Fruit fly (Drosophila melanogaster) whole organism, adult: ENCODE results near the gene gammaTub37C.
A peak's percentile ranks its signal among the peaks of the same experiment; 100 is the strongest.

Source experiments
- CG11617 ChIP-seq: fragments of 200-800 bp; sonication (Bioruptor generic); optimal IDR thresholded peaks from 2 replicates; lab custom pipeline; 2017; ENCODE audit warnings: mild to moderate bottlenecking, missing biosample characterization, missing genetic modification reagents, missing genetic modification characterization
- CG12768 ChIP-seq: fragments of 200-800 bp; sonication (Bioruptor generic); optimal IDR thresholded peaks from 2 replicates; lab custom pipeline; 2017; ENCODE audit warnings: missing biosample characterization, missing genetic modification characterization, mild to moderate bottlenecking, moderate library complexity, missing genetic modification reagents
- CG14711 ChIP-seq: fragments of 200-800 bp; sonication (Bioruptor generic); optimal IDR thresholded peaks from 2 replicates; lab custom pipeline; 2018; ENCODE audit warnings: missing biosample characterization, mild to moderate bottlenecking, missing genetic modification characterization, moderate library complexity
- CG1620 ChIP-seq: fragments of 200-800 bp; sonication (Bioruptor generic); optimal IDR thresholded peaks from 2 replicates; lab custom pipeline; 2016; ENCODE audit warnings: missing biosample characterization, missing genetic modification characterization
- CG33017 ChIP-seq: fragments of 200-800 bp; sonication (Bioruptor generic); optimal IDR thresholded peaks from 2 replicates; lab custom pipeline; 2018; ENCODE audit warnings: missing biosample characterization, mild to moderate bottlenecking, missing genetic modification characterization, moderate library complexity
- CG5204 ChIP-seq: fragments of 200-800 bp; sonication (Bioruptor generic); optimal IDR thresholded peaks from 2 replicates; lab custom pipeline; 2016; ENCODE audit warnings: missing biosample characterization, missing genetic modification characterization
- CG7045 ChIP-seq: fragments of 200-800 bp; sonication (Bioruptor generic); optimal IDR thresholded peaks from 2 replicates; lab custom pipeline; 2017; ENCODE audit warnings: missing biosample characterization, mild to moderate bottlenecking, missing genetic modification characterization
- CG7101 ChIP-seq: fragments of 200-800 bp; sonication (Bioruptor generic); optimal IDR thresholded peaks from 2 replicates; lab custom pipeline; 2018; ENCODE audit warnings: missing biosample characterization, mild to moderate bottlenecking, missing genetic modification characterization, moderate library complexity
- Clk ChIP-seq: fragments of 200-800 bp; sonication (Bioruptor generic); optimal IDR thresholded peaks from 2 replicates; lab custom pipeline; 2017; ENCODE audit warnings: missing biosample characterization, missing genetic modification characterization
- Crg-1 ChIP-seq: fragments of 200-800 bp; sonication (Bioruptor generic); optimal IDR thresholded peaks from 2 replicates; lab custom pipeline; 2016; ENCODE audit warnings: missing biosample characterization, missing genetic modification characterization
- Hr96 ChIP-seq: fragments of 200-800 bp; sonication (Bioruptor generic); optimal IDR thresholded peaks from 2 replicates; lab custom pipeline; 2016; ENCODE audit warnings: missing biosample characterization, missing genetic modification characterization
- Mnt ChIP-seq: fragments of 200-800 bp; sonication (Bioruptor generic); optimal IDR thresholded peaks from 2 replicates; lab custom pipeline; 2016; ENCODE audit warnings: missing biosample characterization, mild to moderate bottlenecking, missing genetic modification characterization
- bab1 ChIP-seq: fragments of 200-800 bp; sonication (Bioruptor generic); optimal IDR thresholded peaks from 3 replicates; lab custom pipeline; 2019; ENCODE audit warnings: missing biosample characterization, mild to moderate bottlenecking, missing genetic modification characterization, moderate library complexity
- cic ChIP-seq: fragments of 200-800 bp; sonication (Bioruptor generic); optimal IDR thresholded peaks from 2 replicates; lab custom pipeline; 2017; ENCODE audit warnings: missing biosample characterization, mild to moderate bottlenecking, missing genetic modification characterization, moderate library complexity
- cnc ChIP-seq, 2 experiments: fragments of >200 bp; optimal IDR thresholded peaks; 2 replicates each; lab custom pipeline; 2017
- kay ChIP-seq: fragments of 200-800 bp; sonication (Bioruptor generic); peaks from one replicate; lab custom pipeline; 2016; ENCODE audit warnings: missing biosample characterization, missing genetic modification characterization, borderline replicate concordance
- ovo ChIP-seq: fragments of 200-800 bp; sonication (Bioruptor generic); optimal IDR thresholded peaks from 2 replicates; lab custom pipeline; 2016; ENCODE audit warnings: missing biosample characterization, missing genetic modification characterization
- pad ChIP-seq: fragments of 200-800 bp; sonication (Bioruptor generic); optimal IDR thresholded peaks from 3 replicates; lab custom pipeline; 2017; ENCODE audit warnings: missing biosample characterization, missing genetic modification characterization, mild to moderate bottlenecking, moderate library complexity, missing genetic modification reagents
- tj ChIP-seq: fragments of 200-800 bp; sonication (Bioruptor generic); optimal IDR thresholded peaks from 3 replicates; lab custom pipeline; 2017; ENCODE audit warnings: missing biosample characterization, mild to moderate bottlenecking, missing genetic modification characterization, moderate library complexity
- toe ChIP-seq: fragments of 200-800 bp; sonication (Bioruptor generic); optimal IDR thresholded peaks from 2 replicates; lab custom pipeline; 2016; ENCODE audit warnings: missing biosample characterization, missing genetic modification characterization

Gene gammaTub37C

DNA sequence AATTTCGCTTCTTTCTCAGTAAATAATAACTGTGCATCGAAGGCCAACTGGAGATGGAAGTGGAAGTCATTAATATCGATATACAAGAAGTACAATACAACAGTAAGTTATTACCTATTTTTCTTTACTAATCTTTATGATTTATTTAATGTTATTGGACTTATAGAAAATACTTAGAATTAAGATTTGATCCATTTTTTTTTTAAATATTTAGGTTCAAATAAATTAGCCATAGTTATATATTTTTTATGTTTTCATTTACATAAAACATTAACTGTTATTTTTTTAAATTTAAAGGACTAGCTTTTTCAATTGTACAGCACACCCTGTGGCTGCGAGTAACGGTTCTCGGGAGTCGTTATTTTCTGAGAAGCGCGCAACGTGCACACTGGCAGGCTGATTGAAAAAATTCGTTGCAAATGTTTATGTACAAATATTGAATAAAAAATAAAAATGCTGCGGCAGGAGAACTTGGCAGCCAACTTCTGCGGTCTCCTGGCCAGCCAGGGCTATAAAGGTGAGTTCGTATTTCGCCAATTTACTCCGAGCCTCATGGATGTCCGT, at the start of gene gammaTub37C, which contains the start of gene pigeon:
TSS of gene gammaTub37C (minus strand) at position 51 of the 564 bp plus-strand sequence.
TSS of gene pigeon (plus strand) at position 368 of the 564 bp plus-strand sequence.
- TF ChIP-seq bab1 (GFP tag; lab: Kevin White, UChicago) = peak; percentile 25
- peak; percentile 69 for TF ChIP-seq ovo
- TF ChIP-seq CG33017 = no peak

DNA sequence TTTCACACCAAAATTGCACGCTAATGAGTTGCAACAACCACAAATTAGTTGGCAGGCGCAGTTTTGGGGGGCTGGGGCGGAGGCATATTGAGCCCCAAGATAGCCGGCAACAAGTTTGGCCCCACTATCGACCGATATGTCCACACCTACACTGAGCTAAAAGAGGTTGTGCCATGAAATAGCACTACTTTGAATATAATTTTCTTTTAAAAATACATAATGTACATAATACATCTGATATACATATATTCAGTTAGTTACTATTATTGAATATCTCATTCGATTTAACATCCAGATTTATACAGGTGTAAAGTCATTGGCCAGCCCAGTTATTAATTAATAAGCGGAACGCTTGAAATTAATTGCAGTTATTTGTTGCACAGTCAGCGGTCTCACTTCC, 49.6 kb upstream of the gammaTub37C start:
- TF ChIP-seq cnc (optimal IDR thresholded peaks at IDR 0.05; lab: Kevin White, UChicago) (no peak), CG7101 (tag; lab: Kevin White, UChicago) (no peak), CG1620 (no peak), Hr96 (GFP tag; lab: Kevin White, UChicago) (no peak), CG12768 (GFP tag; lab: Kevin White, UChicago) (no peak), CG33017 (no peak), Crg-1 (GFP tag; lab: Kevin White, UChicago) (no peak), bab1 (GFP tag; lab: Kevin White, UChicago) (no peak), kay (GFP tag; lab: Kevin White, UChicago) (no peak), Mnt (GFP tag; lab: Kevin White, UChicago) (no peak), CG14711 (tag; lab: Kevin White, UChicago) (no peak), tj (GFP tag; lab: Kevin White, UChicago) (no peak), ovo (no peak), cic (no peak), Clk (no peak), CG5204 (GFP tag; lab: Kevin White, UChicago) (no peak), CG7045 (GFP tag; lab: Kevin White, UChicago) (no peak), CG11617 (no peak), toe (no peak), pad (GFP tag; lab: Kevin White, UChicago) (no peak)

DNA sequence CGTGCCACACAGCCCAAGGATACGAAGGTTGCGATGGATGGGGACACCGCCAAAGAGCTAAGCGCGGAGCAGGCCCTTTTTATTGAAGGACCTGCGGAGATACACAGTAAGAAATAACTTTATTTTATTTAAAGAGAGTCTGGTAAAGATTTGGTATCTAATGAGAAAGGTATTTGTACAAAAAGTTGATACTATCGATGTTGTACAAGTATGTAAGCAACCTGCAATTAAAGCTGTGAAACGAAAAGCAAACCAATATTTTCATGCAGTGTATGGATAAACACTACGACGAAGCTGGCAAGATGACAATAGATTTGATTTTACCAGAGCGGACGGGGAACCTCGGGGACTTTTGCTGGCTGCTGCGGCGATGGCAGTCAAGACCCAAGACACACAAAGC, 47.8 kb upstream of the gammaTub37C start:
- TF ChIP-seq pad (GFP tag; lab: Kevin White, UChicago) (no peak), CG12768 (GFP tag; lab: Kevin White, UChicago) (no peak), CG5204 (GFP tag; lab: Kevin White, UChicago) (no peak), bab1 (GFP tag; lab: Kevin White, UChicago) (no peak), CG7101 (tag; lab: Kevin White, UChicago) (no peak), CG33017 (no peak), Hr96 (GFP tag; lab: Kevin White, UChicago) (no peak), cic (no peak), tj (GFP tag; lab: Kevin White, UChicago) (no peak), Mnt (GFP tag; lab: Kevin White, UChicago) (no peak), cnc (optimal IDR thresholded peaks at IDR 0.05; lab: Kevin White, UChicago) (no peak), ovo (no peak), CG7045 (GFP tag; lab: Kevin White, UChicago) (no peak)

DNA sequence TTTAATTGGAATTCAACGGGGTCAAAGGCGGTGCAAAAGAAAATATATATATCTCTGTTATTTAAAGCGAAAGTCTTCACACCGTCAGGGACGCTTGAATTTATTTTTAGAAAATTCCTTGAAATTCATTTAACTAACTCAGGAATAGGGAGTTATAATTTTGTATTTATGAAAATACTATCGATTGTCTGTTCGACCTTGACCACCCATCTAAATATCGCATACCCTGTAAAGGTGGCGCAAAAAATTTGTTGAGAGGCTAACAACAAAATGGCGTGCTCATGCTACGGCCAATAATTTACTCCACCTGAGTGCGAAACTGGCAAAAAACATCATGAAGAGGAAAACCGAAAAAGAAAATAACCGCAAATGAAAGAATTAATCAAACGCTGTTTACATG, 45.0 kb upstream of the gammaTub37C start:
- TF ChIP-seq cic (no peak), Clk (no peak), CG33017 (no peak), CG11617 (no peak), bab1 (GFP tag; lab: Kevin White, UChicago) (no peak), pad (GFP tag; lab: Kevin White, UChicago) (no peak), CG14711 (tag; lab: Kevin White, UChicago) (no peak), CG1620 (no peak), ovo (no peak), Hr96 (GFP tag; lab: Kevin White, UChicago) (no peak), CG12768 (GFP tag; lab: Kevin White, UChicago) (no peak), toe (no peak), CG7101 (tag; lab: Kevin White, UChicago) (no peak), Mnt (GFP tag; lab: Kevin White, UChicago) (no peak), Crg-1 (GFP tag; lab: Kevin White, UChicago) (no peak)

DNA sequence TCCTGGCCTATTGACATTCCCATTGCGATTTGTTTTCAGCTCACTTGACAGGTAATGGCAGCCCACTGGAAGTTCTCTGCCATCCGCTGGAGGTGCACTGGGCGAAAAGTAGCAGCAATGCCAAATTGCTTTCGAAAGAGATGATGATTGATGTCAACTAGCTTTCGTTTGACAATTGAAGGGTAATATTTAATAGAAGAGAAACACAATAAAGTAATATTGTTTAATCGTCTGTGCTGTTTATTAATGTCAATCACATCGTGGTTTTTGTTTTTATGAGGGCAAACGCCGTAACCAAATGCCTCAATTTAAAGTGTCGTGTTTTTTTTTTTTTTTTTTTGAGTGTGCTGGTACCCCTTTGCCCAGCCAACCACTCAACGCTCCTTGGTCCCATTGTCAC, 43.5 kb upstream of the gammaTub37C start:
- TF ChIP-seq toe (no peak), CG7101 (tag; lab: Kevin White, UChicago) (no peak), bab1 (GFP tag; lab: Kevin White, UChicago) (no peak), Hr96 (GFP tag; lab: Kevin White, UChicago) (no peak), Crg-1 (GFP tag; lab: Kevin White, UChicago) (no peak), CG33017 (no peak), pad (GFP tag; lab: Kevin White, UChicago) (no peak), ovo (no peak), CG11617 (no peak), CG1620 (no peak), Mnt (GFP tag; lab: Kevin White, UChicago) (no peak), cic (no peak)

DNA sequence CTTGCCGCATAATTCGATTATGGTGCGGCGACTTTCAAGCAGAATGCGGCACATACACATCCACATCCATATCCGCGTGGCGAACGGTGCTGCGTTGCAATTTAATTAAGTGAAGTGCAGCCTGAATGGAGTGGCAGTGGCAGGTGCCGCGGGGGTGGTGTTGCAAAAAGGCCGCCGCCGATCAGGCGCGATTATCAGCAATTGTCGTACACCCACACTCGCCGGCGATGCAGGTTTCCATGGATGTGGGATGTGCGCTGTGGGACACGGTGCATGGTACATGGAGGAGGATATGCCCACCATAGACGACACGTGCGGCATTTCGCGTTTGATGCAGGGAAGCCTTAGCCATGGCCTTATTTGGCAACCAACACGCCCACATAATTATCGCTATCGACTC, 42.1 kb upstream of the gammaTub37C start:
- TF ChIP-seq pad (GFP tag; lab: Kevin White, UChicago) (no peak), CG1620 (no peak), CG33017 (no peak), ovo (no peak), tj (GFP tag; lab: Kevin White, UChicago) (no peak), CG5204 (GFP tag; lab: Kevin White, UChicago) (no peak), CG12768 (GFP tag; lab: Kevin White, UChicago) (no peak), CG7101 (tag; lab: Kevin White, UChicago) (no peak), bab1 (GFP tag; lab: Kevin White, UChicago) (no peak), CG14711 (tag; lab: Kevin White, UChicago) (no peak)
